Fruit fly (Drosophila melanogaster): ENCODE results near the gene GstD9.

- TF ChIP-seq EcR (GFP tag; optimal IDR thresholded peaks at IDR 0.05) (no peak), CG8478 (optimal IDR thresholded peaks at IDR 0.05) (no peak), usp (GFP tag; optimal IDR thresholded peaks at IDR 0.05) (no peak), pan (optimal IDR thresholded peaks at IDR 0.05) (no peak), psq (optimal IDR thresholded peaks at IDR 0.05) (no peak), Dll (optimal IDR thresholded peaks at IDR 0.05) (no peak)
Observed at dm6 chr3R:12385949-12386348, 18.6 kb upstream of the GstD9 start, which contains the start of gene Sol1.
